Worm (Caenorhabditis elegans) whole organism, young adult: ENCODE measurements around the gene nspb-5.

Experiments
- C06A6.2 ChIP-seq: fragments of 200-800 bp; sonication (Bioruptor generic); conservative IDR thresholded peaks from 2 replicates; pipeline ENCODE4 v1.3.6; 2022; ENCODE audit warnings: missing genetic modification characterization, missing compliant biosample characterization
- C17E4.6 ChIP-seq: fragments of 200-800 bp; sonication (Bioruptor generic); IDR thresholded peaks from 2 replicates; pipeline ENCODE4 v1.3.6; 2022; ENCODE audit warnings: missing genetic modification reagents, missing genetic modification characterization, missing compliant biosample characterization
- F23B12.7 ChIP-seq: sonication (generic microtip); optimal IDR thresholded peaks from 2 replicates; lab custom pipeline; 2017; ENCODE audit warnings: missing genetic modification characterization, mild to moderate bottlenecking, missing compliant biosample characterization, antibody characterized with exemption, moderate library complexity; ENCODE audit not compliant: insufficient read depth
- F33H1.4 ChIP-seq: fragments of 200-800 bp; sonication (Bioruptor generic); IDR thresholded peaks from 2 replicates; pipeline ENCODE4 v1.3.6; 2022; ENCODE audit warnings: missing genetic modification reagents, missing genetic modification characterization, missing compliant biosample characterization
- F39B2.1 ChIP-seq: fragments of 200-800 bp; sonication (Bioruptor generic); IDR thresholded peaks from 2 replicates; pipeline ENCODE4 v1.3.6; 2022; ENCODE audit warnings: missing genetic modification reagents, missing genetic modification characterization, missing compliant biosample characterization
- F49E8.2 ChIP-seq: sonication (generic microtip); optimal IDR thresholded peaks from 3 replicates; lab custom pipeline; 2017; ENCODE audit warnings: missing genetic modification characterization, mild to moderate bottlenecking, missing compliant biosample characterization, antibody characterized with exemption, moderate library complexity; ENCODE audit not compliant: insufficient read depth
- F52B5.7 ChIP-seq: sonication (generic microtip); optimal IDR thresholded peaks from 2 replicates; lab custom pipeline; 2016; ENCODE audit warnings: mild to moderate bottlenecking, missing genetic modification characterization, missing compliant biosample characterization
- F55B11.4 ChIP-seq: sonication (generic microtip); optimal IDR thresholded peaks from 2 replicates; lab custom pipeline; 2016; ENCODE audit warnings: missing compliant biosample characterization, missing genetic modification characterization, borderline replicate concordance; ENCODE audit not compliant: insufficient read depth
- F57C9.4 ChIP-seq: sonication (generic microtip); optimal IDR thresholded peaks from 2 replicates; lab custom pipeline; 2017; ENCODE audit warnings: mild to moderate bottlenecking, missing genetic modification characterization, missing compliant biosample characterization
- T07F8.4 ChIP-seq: sonication (generic microtip); optimal IDR thresholded peaks from 2 replicates; lab custom pipeline; 2016; ENCODE audit warnings: mild to moderate bottlenecking, missing genetic modification characterization, moderate library complexity, missing compliant biosample characterization
- Y56A3A.18 ChIP-seq: fragments of 200-800 bp; sonication (Bioruptor generic); IDR thresholded peaks from 2 replicates; pipeline ENCODE4 v1.3.6; 2022; ENCODE audit warnings: missing genetic modification reagents, missing genetic modification characterization, missing compliant biosample characterization
- Y67H2A.10 ChIP-seq: fragments of 200-800 bp; sonication (Bioruptor generic); conservative IDR thresholded peaks from 2 replicates; pipeline ENCODE4 v1.3.6; 2022; ENCODE audit warnings: missing genetic modification reagents, missing genetic modification characterization, missing compliant biosample characterization
- Y79H2A.3 ChIP-seq: fragments of 200-800 bp; sonication (Bioruptor generic); conservative IDR thresholded peaks from 2 replicates; pipeline ENCODE4 v1.3.6; 2022; ENCODE audit warnings: missing genetic modification reagents, missing genetic modification characterization, missing compliant biosample characterization
- Y95B8A.8 ChIP-seq: fragments of 200-800 bp; sonication (Bioruptor generic); IDR thresholded peaks from 2 replicates; pipeline ENCODE4 v1.3.6; 2022; ENCODE audit warnings: missing genetic modification reagents, missing genetic modification characterization, missing compliant biosample characterization
- akir-1 ChIP-seq: fragments of 200-800 bp; sonication (Bioruptor generic); optimal IDR thresholded peaks from 2 replicates; lab custom pipeline; 2018; ENCODE audit warnings: mild to moderate bottlenecking, missing genetic modification characterization, moderate library complexity, missing compliant biosample characterization
- ama-1 ChIP-seq, 3 experiments: fragments of 150-350 bp in 1 of 3; sonication (generic microtip) in 2 of 3; optimal IDR thresholded peaks; 2 replicates each; lab custom pipeline; 2014 to 2018; ENCODE audit warnings: missing biosample characterization in 2 of 3, missing genetic modification characterization in 2 of 3, missing genetic modification reagents in 2 of 3
- attf-3 ChIP-seq: fragments of 200-800 bp; sonication (Bioruptor generic); conservative IDR thresholded peaks from 2 replicates; pipeline ENCODE4 v1.3.6; 2022; ENCODE audit warnings: missing genetic modification reagents, missing genetic modification characterization, missing compliant biosample characterization
- attf-5 ChIP-seq: fragments of 200-800 bp; sonication (Bioruptor generic); optimal IDR thresholded peaks from 2 replicates; lab custom pipeline; 2018; ENCODE audit warnings: mild to moderate bottlenecking, missing genetic modification characterization, missing compliant biosample characterization
- ccch-3 ChIP-seq: fragments of 200-800 bp; sonication (Bioruptor generic); optimal IDR thresholded peaks from 2 replicates; lab custom pipeline; 2018; ENCODE audit warnings: mild to moderate bottlenecking, missing genetic modification characterization, missing compliant biosample characterization
- cebp-1 ChIP-seq, 2 experiments: fragments of 200-800 bp in 1 of 2; sonication (Bioruptor generic) in 1 of 2; sonication (generic microtip) in 1 of 2; IDR thresholded peaks in 1 of 2; optimal IDR thresholded peaks in 1 of 2; 2 replicates each; pipeline versions ENCODE4 v1.3.6 to Lab custom; 2017 to 2022; ENCODE audit warnings: missing compliant biosample characterization in 2 of 2, missing genetic modification characterization in 2 of 2, mild to moderate bottlenecking in 1 of 2, missing genetic modification reagents in 1 of 2, moderate library complexity in 1 of 2
- ceh-100 ChIP-seq: fragments of 200-800 bp; sonication (Bioruptor generic); IDR thresholded peaks from 2 replicates; pipeline ENCODE4 v1.3.6; 2022; ENCODE audit warnings: missing genetic modification reagents, missing genetic modification characterization, missing compliant biosample characterization
- ceh-27 ChIP-seq: fragments of 200-800 bp; sonication (Bioruptor generic); optimal IDR thresholded peaks from 2 replicates; lab custom pipeline; 2018; ENCODE audit warnings: mild to moderate bottlenecking, missing genetic modification characterization, moderate library complexity, missing compliant biosample characterization
- ceh-58 ChIP-seq: fragments of 200-800 bp; sonication (Bioruptor generic); IDR thresholded peaks from 2 replicates; pipeline ENCODE4 v1.3.6; 2022; ENCODE audit warnings: missing genetic modification characterization, missing compliant biosample characterization
- ceh-79 ChIP-seq: sonication (generic microtip); optimal IDR thresholded peaks from 2 replicates; lab custom pipeline; 2017; ENCODE audit warnings: mild to moderate bottlenecking, missing genetic modification characterization, missing compliant biosample characterization
- ceh-91 ChIP-seq: fragments of 200-800 bp; sonication (Bioruptor generic); IDR thresholded peaks from 2 replicates; pipeline ENCODE4 v1.3.6; 2022; ENCODE audit warnings: missing genetic modification reagents, missing genetic modification characterization, missing compliant biosample characterization
- die-1 ChIP-seq: sonication (generic microtip); optimal IDR thresholded peaks from 2 replicates; lab custom pipeline; 2016; ENCODE audit warnings: missing genotype, mild to moderate bottlenecking, missing genetic modification characterization, missing compliant biosample characterization
- dpff-1 ChIP-seq: sonication (generic microtip); optimal IDR thresholded peaks from 2 replicates; lab custom pipeline; 2017; ENCODE audit warnings: mild to moderate bottlenecking, missing genetic modification characterization, missing compliant biosample characterization
- dpl-1 ChIP-seq: fragments of 150-350 bp; optimal IDR thresholded peaks from 2 replicates; lab custom pipeline; 2014; ENCODE audit warnings: missing biosample characterization, missing genetic modification reagents, missing genetic modification characterization
- egl-18 ChIP-seq: fragments of 200-800 bp; sonication (Bioruptor generic); IDR thresholded peaks from 2 replicates; pipeline ENCODE4 v1.3.6; 2022; ENCODE audit warnings: missing genetic modification reagents, missing genetic modification characterization, missing compliant biosample characterization
- him-1 ChIP-seq: sonication (generic microtip); optimal IDR thresholded peaks from 2 replicates; lab custom pipeline; 2016; ENCODE audit warnings: missing genotype, missing genetic modification reagents, missing genetic modification characterization, missing compliant biosample characterization
- hmg-1.2 ChIP-seq: fragments of 200-800 bp; sonication (Bioruptor generic); IDR thresholded peaks from 2 replicates; pipeline ENCODE4 v1.3.6; 2022; ENCODE audit warnings: missing genetic modification reagents, missing genetic modification characterization, missing compliant biosample characterization
- let-607 ChIP-seq, 2 experiments: fragments of 200-800 bp in 1 of 2; sonication (Bioruptor generic) in 1 of 2; sonication (generic microtip) in 1 of 2; optimal IDR thresholded peaks; 2 replicates each; lab custom pipeline; 2016 to 2018; ENCODE audit warnings: mild to moderate bottlenecking in 2 of 2, missing compliant biosample characterization in 2 of 2, missing genetic modification characterization in 2 of 2, moderate library complexity in 2 of 2, missing genotype in 1 of 2
- lin-40 ChIP-seq: sonication (generic microtip); optimal IDR thresholded peaks from 2 replicates; lab custom pipeline; 2016; ENCODE audit warnings: missing genetic modification characterization, mild to moderate bottlenecking, missing compliant biosample characterization, missing genotype, missing genetic modification reagents
- lir-1 ChIP-seq: fragments of 200-800 bp; sonication (Bioruptor generic); conservative IDR thresholded peaks from 2 replicates; pipeline ENCODE4 v1.3.6; 2022; ENCODE audit warnings: missing genetic modification reagents, missing genetic modification characterization, missing compliant biosample characterization
- lsl-1 ChIP-seq: fragments of 200-800 bp; sonication (Bioruptor generic); optimal IDR thresholded peaks from 2 replicates; lab custom pipeline; 2018; ENCODE audit warnings: mild to moderate bottlenecking, missing genetic modification characterization, moderate library complexity, missing compliant biosample characterization
- madf-8 ChIP-seq: fragments of 200-800 bp; sonication (Bioruptor generic); conservative IDR thresholded peaks from 2 replicates; pipeline ENCODE4 v1.3.6; 2022; ENCODE audit warnings: missing genetic modification reagents, missing genetic modification characterization, missing compliant biosample characterization
- mes-4 ChIP-seq: sonication (generic microtip); optimal IDR thresholded peaks from 2 replicates; lab custom pipeline; 2016; ENCODE audit warnings: missing genotype, missing genetic modification characterization, missing compliant biosample characterization
- nfyb-1 ChIP-seq: fragments of 200-800 bp; sonication (Bioruptor generic); IDR thresholded peaks from 2 replicates; pipeline ENCODE4 v1.3.6; 2022; ENCODE audit warnings: missing genetic modification reagents, missing genetic modification characterization, missing compliant biosample characterization
- nhr-80 ChIP-seq: sonication (generic microtip); optimal IDR thresholded peaks from 2 replicates; lab custom pipeline; 2016; ENCODE audit warnings: missing genetic modification characterization, missing compliant biosample characterization
- pbrm-1 ChIP-seq: fragments of 200-800 bp; sonication (Bioruptor generic); IDR thresholded peaks from 2 replicates; pipeline ENCODE4 v1.3.6; 2022; ENCODE audit warnings: missing genetic modification reagents, missing genetic modification characterization, missing compliant biosample characterization
- snpc-1.1 ChIP-seq: sonication (generic microtip); optimal IDR thresholded peaks from 2 replicates; lab custom pipeline; 2017; ENCODE audit warnings: missing genetic modification characterization, mild to moderate bottlenecking, missing compliant biosample characterization, antibody characterized with exemption, moderate library complexity, missing genotype, missing genetic modification reagents; ENCODE audit not compliant: insufficient read depth
- snpc-3.4 ChIP-seq: sonication (generic microtip); optimal IDR thresholded peaks from 2 replicates; lab custom pipeline; 2017; ENCODE audit warnings: missing genetic modification characterization, mild to moderate bottlenecking, missing compliant biosample characterization, antibody characterized with exemption, moderate library complexity, missing genotype, missing genetic modification reagents
- zim-3 ChIP-seq: sonication (generic microtip); optimal IDR thresholded peaks from 2 replicates; lab custom pipeline; 2017; ENCODE audit warnings: mild to moderate bottlenecking, missing genetic modification characterization, moderate library complexity, missing compliant biosample characterization
- ztf-18 ChIP-seq: sonication (generic microtip); optimal IDR thresholded peaks from 2 replicates; lab custom pipeline; 2016; ENCODE audit warnings: missing genotype, mild to moderate bottlenecking, missing genetic modification characterization, missing compliant biosample characterization
- ztf-22 ChIP-seq: fragments of 200-800 bp; sonication (Bioruptor generic); optimal IDR thresholded peaks from 2 replicates; lab custom pipeline; 2018; ENCODE audit warnings: mild to moderate bottlenecking, missing genetic modification characterization, moderate library complexity, missing compliant biosample characterization
- ztf-28 ChIP-seq: fragments of 200-800 bp; sonication (Bioruptor generic); IDR thresholded peaks from 2 replicates; pipeline ENCODE4 v1.3.6; 2022; ENCODE audit warnings: missing genetic modification reagents, missing genetic modification characterization, missing compliant biosample characterization
- ztf-6 ChIP-seq: fragments of 200-800 bp; sonication (Bioruptor generic); IDR thresholded peaks from 2 replicates; pipeline ENCODE4 v1.3.6; 2022; ENCODE audit warnings: missing genetic modification reagents, missing genetic modification characterization, missing compliant biosample characterization

Gene nspb-5

ce11 chrIV:6618607-6619006 lies 19.8 kb downstream of the nspb-5 start:
- TF ChIP-seq nhr-80 (tag; lab: Kevin White, UChicago), result peak; percentile 27
- TF ChIP-seq F23B12.7 (tag; lab: Kevin White, UChicago), result no peak
- TF ChIP-seq Y79H2A.3 (GFP tag; lab: Robert Waterston, UW), result no peak
- peak; percentile 3 for TF ChIP-seq lin-40 (tag; lab: Kevin White, UChicago)
- no peak for TF ChIP-seq ztf-22 (GFP tag; lab: Kevin White, UChicago)
- TF ChIP-seq F52B5.7 (tag; lab: Kevin White, UChicago), result no peak
- no peak for TF ChIP-seq F33H1.4 (GFP tag; lab: Robert Waterston, UW)
- TF ChIP-seq ztf-6 (GFP tag; lab: Robert Waterston, UW), result no peak
- TF ChIP-seq die-1, result no peak
- TF ChIP-seq pbrm-1 (GFP tag; lab: Robert Waterston, UW), result no peak
- TF ChIP-seq Y56A3A.18 (GFP tag; lab: Robert Waterston, UW), result no peak
- TF ChIP-seq ceh-100 (GFP tag; lab: Robert Waterston, UW), result no peak
- no peak for TF ChIP-seq mes-4
- TF ChIP-seq dpff-1, result no peak
- no peak for TF ChIP-seq egl-18 (GFP tag; lab: Robert Waterston, UW)
- no peak for TF ChIP-seq him-1
- TF ChIP-seq snpc-3.4, result no peak
- TF ChIP-seq ztf-28 (GFP tag; lab: Robert Waterston, UW), result no peak
- peak; percentile 83 for TF ChIP-seq cebp-1 (GFP tag; IDR thresholded peaks at IDR 0.05; lab: Robert Waterston, UW)
- peak; percentile 95 for TF ChIP-seq cebp-1 (tag; optimal IDR thresholded peaks at IDR 0.05; lab: Kevin White, UChicago)
- TF ChIP-seq C17E4.6 (GFP tag; lab: Robert Waterston, UW), result no peak
- no peak for TF ChIP-seq ama-1 (optimal IDR thresholded peaks at IDR 0.05; lab: Kevin White, UChicago)
- no peak for TF ChIP-seq ama-1 (GFP tag; optimal IDR thresholded peaks at IDR 0.05; lab: Kevin White, UChicago)
- no peak for TF ChIP-seq C06A6.2 (GFP tag; lab: Robert Waterston, UW)
- TF ChIP-seq F49E8.2 (tag; lab: Kevin White, UChicago), result no peak
- TF ChIP-seq zim-3, result no peak
- TF ChIP-seq akir-1 (GFP tag; lab: Kevin White, UChicago), result no peak
- no peak for TF ChIP-seq let-607 (tag; optimal IDR thresholded peaks at IDR 0.05; lab: Kevin White, UChicago)
- no peak for TF ChIP-seq ccch-3
- TF ChIP-seq madf-8 (GFP tag; lab: Robert Waterston, UW), result no peak
- no peak for TF ChIP-seq ceh-79 (tag; lab: Kevin White, UChicago)
- no peak for TF ChIP-seq ceh-27
- TF ChIP-seq hmg-1.2 (GFP tag; lab: Robert Waterston, UW), result peak; percentile 52; the same call in 1 of the 2 replicates
- no peak for TF ChIP-seq Y67H2A.10
- no peak for TF ChIP-seq Y95B8A.8
- no peak for TF ChIP-seq F39B2.1 (GFP tag; lab: Robert Waterston, UW)
- no peak for TF ChIP-seq dpl-1
- TF ChIP-seq snpc-1.1 (tag; lab: Kevin White, UChicago), result no peak
- peak; percentile 0 for TF ChIP-seq ztf-18 (tag; lab: Kevin White, UChicago)
- TF ChIP-seq lir-1 (GFP tag; lab: Robert Waterston, UW), result no peak
- no peak for TF ChIP-seq F57C9.4 (tag; lab: Kevin White, UChicago)
- no peak for TF ChIP-seq T07F8.4
- peak; percentile 81 for TF ChIP-seq attf-5 (GFP tag; lab: Kevin White, UChicago)
- no peak for TF ChIP-seq ceh-91 (GFP tag; lab: Robert Waterston, UW)
- TF ChIP-seq lsl-1 (GFP tag; lab: Kevin White, UChicago), result no peak
- no peak for TF ChIP-seq attf-3
- no peak for TF ChIP-seq nfyb-1 (GFP tag; lab: Robert Waterston, UW)
- TF ChIP-seq ceh-58 (GFP tag; lab: Robert Waterston, UW), result no peak
- no peak for TF ChIP-seq F55B11.4
